Worm (Caenorhabditis elegans): ENCODE data around the gene R02F2.1.

DNA sequence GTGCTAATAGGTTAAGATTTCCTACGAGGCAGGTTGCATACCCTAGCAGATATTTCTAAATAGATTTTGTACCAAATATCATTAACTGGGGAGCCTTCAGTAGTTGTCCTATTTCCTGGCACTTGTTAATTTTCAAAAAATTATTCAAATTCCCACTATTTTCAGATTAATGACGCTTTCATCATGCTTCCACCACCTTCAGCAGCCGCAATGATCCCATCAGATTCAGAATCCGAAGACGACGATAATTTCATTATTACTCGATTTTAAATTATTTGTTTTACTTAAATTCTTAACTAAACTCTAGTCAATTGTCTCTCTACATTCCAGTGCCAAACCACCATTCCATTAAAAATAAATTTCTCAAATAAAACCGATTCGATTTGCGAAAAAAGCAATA is 49.2 kb downstream of the R02F2.1 start:
- TF ChIP-seq tbx-11 (GFP tag; IDR thresholded peaks at IDR 0.05) (no peak), pes-1 (GFP tag; IDR thresholded peaks at IDR 0.05) (no peak), ama-1 (optimal IDR thresholded peaks at IDR 0.05) (no peak), ceh-13 (GFP tag; optimal IDR thresholded peaks at IDR 0.05) (no peak), hmg-4 (GFP tag; optimal IDR thresholded peaks at IDR 0.05) (no peak), ceh-36 (tag; optimal IDR thresholded peaks at IDR 0.05) (no peak), aly-1 (tag; optimal IDR thresholded peaks at IDR 0.05) (no peak), hnd-1 (tag; optimal IDR thresholded peaks at IDR 0.05) (no peak), hmbx-1 (tag; optimal IDR thresholded peaks at IDR 0.05) (no peak), F13C5.2 (tag; optimal IDR thresholded peaks at IDR 0.05) (no peak), flt-1 (GFP tag; IDR thresholded peaks at IDR 0.05) (no peak), scrt-1 (GFP tag; IDR thresholded peaks at IDR 0.05) (no peak)

All from whole organism, early embryonic.